Worm (Caenorhabditis elegans): Measurements from ENCODE around the gene F44E7.5.

- TF ChIP-seq dpl-1 (GFP tag; optimal IDR thresholded peaks at IDR 0.05) (no peak), nfya-1 (tag; optimal IDR thresholded peaks at IDR 0.05; ENCODE audit: borderline replicate concordance, insufficient read depth) (no peak), hmg-20 (GFP tag; IDR thresholded peaks at IDR 0.05) (no peak), dpff-1 (tag; optimal IDR thresholded peaks at IDR 0.05) (no peak)
Observed at ce11 chrV:5746237-5746636, 34.5 kb downstream of the F44E7.5 start.

All from whole organism, young adult.